Fruit fly (Drosophila melanogaster) whole organism, embryonic: ENCODE measurements around the gene drongo.

Experiments used
- BEAF-32 ChIP-seq: fragments of 200-800 bp; sonication (Bioruptor generic); optimal IDR thresholded peaks from 3 replicates; lab custom pipeline; 2017; ENCODE audit warnings: missing biosample characterization, missing genetic modification characterization, mild to moderate bottlenecking, moderate library complexity, missing genetic modification reagents
- Bdp1 ChIP-seq: fragments of 200-800 bp; sonication (Bioruptor generic); optimal IDR thresholded peaks from 3 replicates; lab custom pipeline; 2016; ENCODE audit warnings: missing biosample characterization, missing genetic modification characterization
- Bteb2 ChIP-seq: fragments of 200-800 bp; sonication (Bioruptor generic); optimal IDR thresholded peaks from 2 replicates; lab custom pipeline; 2016; ENCODE audit warnings: missing biosample characterization, missing genetic modification characterization
- CG12104 ChIP-seq: fragments of 200-800 bp; sonication (Bioruptor generic); optimal IDR thresholded peaks from 3 replicates; lab custom pipeline; 2016; ENCODE audit warnings: missing biosample characterization, missing genetic modification characterization
- CG12236 ChIP-seq: fragments of 200-800 bp; sonication (Bioruptor generic); optimal IDR thresholded peaks from 2 replicates; lab custom pipeline; 2016; ENCODE audit warnings: missing biosample characterization, missing genetic modification characterization
- CG14965 ChIP-seq: fragments of 200-800 bp; sonication (Bioruptor generic); optimal IDR thresholded peaks from 2 replicates; lab custom pipeline; 2016; ENCODE audit warnings: missing biosample characterization, missing genetic modification characterization, borderline replicate concordance
- CG16863 ChIP-seq: fragments of 200-800 bp; sonication (Bioruptor generic); optimal IDR thresholded peaks from 3 replicates; lab custom pipeline; 2016; ENCODE audit warnings: missing biosample characterization, missing genetic modification characterization
- CG17385 ChIP-seq: fragments of 200-800 bp; sonication (Bioruptor generic); optimal IDR thresholded peaks from 3 replicates; lab custom pipeline; 2018; ENCODE audit warnings: missing biosample characterization, mild to moderate bottlenecking, missing genetic modification characterization
- CG17612 ChIP-seq: fragments of 200-800 bp; sonication (Bioruptor generic); IDR thresholded peaks from 2 replicates; pipeline ENCODE4 v1.3.6; 2022; ENCODE audit warnings: missing biosample characterization, missing genetic modification characterization
- CG17802 ChIP-seq: fragments of 200-800 bp; sonication (Bioruptor generic); optimal IDR thresholded peaks from 2 replicates; lab custom pipeline; 2018; ENCODE audit warnings: missing biosample characterization, mild to moderate bottlenecking, missing genetic modification characterization, moderate library complexity
- CG2120 ChIP-seq: fragments of 200-800 bp; sonication (Bioruptor generic); optimal IDR thresholded peaks from 3 replicates; lab custom pipeline; 2016; ENCODE audit warnings: missing biosample characterization, missing genetic modification characterization
- CG34376 ChIP-seq: fragments of 200-800 bp; sonication (Bioruptor generic); optimal IDR thresholded peaks from 2 replicates; lab custom pipeline; 2018; ENCODE audit warnings: missing biosample characterization, mild to moderate bottlenecking, missing genetic modification characterization
- CG43689 ChIP-seq: fragments of 200-800 bp; sonication (Bioruptor generic); IDR thresholded peaks from 2 replicates; pipeline ENCODE4 v1.3.6; 2022; ENCODE audit warnings: missing biosample characterization, missing genetic modification characterization
- CG4707 ChIP-seq: fragments of 200-800 bp; sonication (Bioruptor generic); optimal IDR thresholded peaks from 2 replicates; lab custom pipeline; 2018; ENCODE audit warnings: missing biosample characterization, mild to moderate bottlenecking, missing genetic modification characterization, moderate library complexity
- CG5245 ChIP-seq: fragments of 200-800 bp; sonication (Bioruptor generic); optimal IDR thresholded peaks from 3 replicates; lab custom pipeline; 2016; ENCODE audit warnings: missing biosample characterization, missing genetic modification characterization
- CG6254 ChIP-seq: fragments of 200-800 bp; sonication (Bioruptor generic); optimal IDR thresholded peaks from 3 replicates; lab custom pipeline; 2017; ENCODE audit warnings: mild to moderate bottlenecking, missing biosample characterization, missing genetic modification reagents, missing genetic modification characterization
- CG9797 ChIP-seq: fragments of 200-800 bp; sonication (Bioruptor generic); optimal IDR thresholded peaks from 3 replicates; lab custom pipeline; 2018; ENCODE audit warnings: missing biosample characterization, mild to moderate bottlenecking, missing genetic modification characterization
- CTCF ChIP-seq: fragments of 200-800 bp; sonication (Bioruptor generic); optimal IDR thresholded peaks from 2 replicates; lab custom pipeline; 2017; ENCODE audit warnings: missing biosample characterization, mild to moderate bottlenecking, missing genetic modification characterization, moderate library complexity
- Dp ChIP-seq: fragments of 200-800 bp; sonication (Bioruptor generic); optimal IDR thresholded peaks from 2 replicates; lab custom pipeline; 2018; ENCODE audit warnings: missing biosample characterization, mild to moderate bottlenecking, missing genetic modification characterization, moderate library complexity
- Ets65A ChIP-seq: fragments of 200-800 bp; sonication (Bioruptor generic); peaks from one replicate; lab custom pipeline; 2016; ENCODE audit warnings: missing biosample characterization, missing genetic modification characterization
- Fer2 ChIP-seq: fragments of 200-800 bp; sonication (Bioruptor generic); optimal IDR thresholded peaks from 2 replicates; lab custom pipeline; 2018; ENCODE audit warnings: missing biosample characterization, mild to moderate bottlenecking, missing genetic modification characterization, moderate library complexity
- Hmr ChIP-seq: fragments of 200-800 bp; sonication (Bioruptor generic); optimal IDR thresholded peaks from 3 replicates; lab custom pipeline; 2017; ENCODE audit warnings: mild to moderate bottlenecking, missing biosample characterization, missing genetic modification reagents, missing genetic modification characterization
- Hsf ChIP-seq: fragments of 200-800 bp; sonication (Bioruptor generic); optimal IDR thresholded peaks from 3 replicates; lab custom pipeline; 2016; ENCODE audit warnings: missing biosample characterization, missing genetic modification characterization
- Lhr ChIP-seq: fragments of 200-800 bp; sonication (Bioruptor generic); optimal IDR thresholded peaks from 3 replicates; lab custom pipeline; 2017; ENCODE audit warnings: mild to moderate bottlenecking, missing biosample characterization, missing genetic modification reagents, missing genetic modification characterization
- Med ChIP-seq: fragments of 200-800 bp; sonication (Bioruptor generic); peaks from one replicate; lab custom pipeline; 2016; ENCODE audit warnings: missing biosample characterization, missing genetic modification characterization, mild to moderate bottlenecking, inconsistent platforms, moderate library complexity
- PHDP ChIP-seq: fragments of 200-800 bp; sonication (Bioruptor generic); optimal IDR thresholded peaks from 3 replicates; lab custom pipeline; 2018; ENCODE audit warnings: missing biosample characterization, mild to moderate bottlenecking, missing genetic modification characterization, moderate library complexity
- Side ChIP-seq: fragments of 200-800 bp; sonication (Bioruptor generic); optimal IDR thresholded peaks from 2 replicates; lab custom pipeline; 2016; ENCODE audit warnings: missing biosample characterization, missing genetic modification characterization
- az2 ChIP-seq: fragments of 200-800 bp; sonication (Bioruptor generic); optimal IDR thresholded peaks from 3 replicates; lab custom pipeline; 2016; ENCODE audit warnings: missing biosample characterization, missing genetic modification characterization
- chif ChIP-seq, 2 experiments: fragments of 200-800 bp; sonication (Bioruptor generic); optimal IDR thresholded peaks; 3 replicates each; lab custom pipeline; 2016; ENCODE audit warnings: missing biosample characterization in 2 of 2, missing genetic modification characterization in 2 of 2
- ci ChIP-seq: fragments of 200-800 bp; sonication (Bioruptor generic); IDR thresholded peaks from 3 replicates; pipeline ENCODE4 v1.3.6; 2022; ENCODE audit warnings: missing biosample characterization, missing genetic modification characterization
- dysf ChIP-seq: fragments of 200-800 bp; sonication (Bioruptor generic); IDR thresholded peaks from 3 replicates; pipeline ENCODE4 v1.3.6; 2022; ENCODE audit warnings: missing biosample characterization, missing genetic modification characterization
- eve ChIP-seq, 2 experiments: fragments of >200 bp; optimal IDR thresholded peaks; 2 replicates each; lab custom pipeline; 2017; ENCODE audit warnings: missing biosample characterization in 2 of 2, missing genetic modification characterization in 2 of 2
- gem ChIP-seq: fragments of 200-800 bp; sonication (Bioruptor generic); optimal IDR thresholded peaks from 2 replicates; lab custom pipeline; 2019; ENCODE audit warnings: missing biosample characterization, mild to moderate bottlenecking, missing genetic modification characterization, moderate library complexity
- grau ChIP-seq: fragments of 200-800 bp; optimal IDR thresholded peaks from 3 replicates; lab custom pipeline; 2019; ENCODE audit warnings: missing biosample characterization, mild to moderate bottlenecking, missing genetic modification characterization, moderate library complexity
- gsb ChIP-seq: fragments of 200-800 bp; sonication (Bioruptor generic); IDR thresholded peaks from 2 replicates; pipeline ENCODE4 v1.3.6; 2022; ENCODE audit warnings: missing biosample characterization, missing genetic modification characterization
- lmd ChIP-seq: fragments of 200-800 bp; sonication (Bioruptor generic); IDR thresholded peaks from 2 replicates; pipeline ENCODE4 v1.3.6; 2022; ENCODE audit warnings: missing biosample characterization, missing genetic modification characterization
- maf-S ChIP-seq: fragments of 200-800 bp; sonication (Bioruptor generic); optimal IDR thresholded peaks from 2 replicates; lab custom pipeline; 2016; ENCODE audit warnings: missing biosample characterization, missing genetic modification characterization
- nerfin-1 ChIP-seq: fragments of 200-800 bp; sonication (Bioruptor generic); optimal IDR thresholded peaks from 3 replicates; lab custom pipeline; 2019; ENCODE audit warnings: missing biosample characterization, mild to moderate bottlenecking, missing genetic modification characterization, moderate library complexity
- onecut ChIP-seq: fragments of 200-800 bp; sonication (Bioruptor generic); IDR thresholded peaks from 2 replicates; pipeline ENCODE4 v1.3.6; 2022; ENCODE audit warnings: missing biosample characterization, missing genetic modification characterization
- phol ChIP-seq: fragments of 200-800 bp; sonication (Bioruptor generic); optimal IDR thresholded peaks from 3 replicates; lab custom pipeline; 2018; ENCODE audit warnings: missing biosample characterization, mild to moderate bottlenecking, missing genetic modification characterization, moderate library complexity
- sens ChIP-seq: fragments of 200-800 bp; sonication (Bioruptor generic); peaks from one replicate; lab custom pipeline; 2016; ENCODE audit warnings: missing biosample characterization, missing genetic modification characterization
- sima ChIP-seq: fragments of 200-800 bp; sonication (Bioruptor generic); optimal IDR thresholded peaks from 2 replicates; lab custom pipeline; 2016; ENCODE audit warnings: missing biosample characterization, missing genetic modification characterization
- so ChIP-seq: fragments of 200-800 bp; sonication (Bioruptor generic); IDR thresholded peaks from 3 replicates; pipeline ENCODE4 v1.3.6; 2022; ENCODE audit warnings: missing biosample characterization, missing genetic modification characterization
- tio ChIP-seq: fragments of 200-800 bp; sonication (Bioruptor generic); optimal IDR thresholded peaks from 2 replicates; lab custom pipeline; 2017; ENCODE audit warnings: missing biosample characterization, missing genetic modification characterization, inconsistent platforms
- vvl ChIP-seq: fragments of 200-800 bp; sonication (Bioruptor generic); IDR thresholded peaks from 2 replicates; pipeline ENCODE4 v1.3.6; 2022; ENCODE audit warnings: missing biosample characterization, missing genetic modification characterization
- zen ChIP-seq: fragments of 200-800 bp; sonication (Bioruptor generic); optimal IDR thresholded peaks from 3 replicates; lab custom pipeline; 2018; ENCODE audit warnings: missing biosample characterization, mild to moderate bottlenecking, missing genetic modification characterization, moderate library complexity
- zf30C ChIP-seq: fragments of 200-800 bp; sonication (Bioruptor generic); optimal IDR thresholded peaks from 3 replicates; lab custom pipeline; 2018; ENCODE audit warnings: missing biosample characterization, mild to moderate bottlenecking, missing genetic modification characterization

Gene drongo

DNA sequence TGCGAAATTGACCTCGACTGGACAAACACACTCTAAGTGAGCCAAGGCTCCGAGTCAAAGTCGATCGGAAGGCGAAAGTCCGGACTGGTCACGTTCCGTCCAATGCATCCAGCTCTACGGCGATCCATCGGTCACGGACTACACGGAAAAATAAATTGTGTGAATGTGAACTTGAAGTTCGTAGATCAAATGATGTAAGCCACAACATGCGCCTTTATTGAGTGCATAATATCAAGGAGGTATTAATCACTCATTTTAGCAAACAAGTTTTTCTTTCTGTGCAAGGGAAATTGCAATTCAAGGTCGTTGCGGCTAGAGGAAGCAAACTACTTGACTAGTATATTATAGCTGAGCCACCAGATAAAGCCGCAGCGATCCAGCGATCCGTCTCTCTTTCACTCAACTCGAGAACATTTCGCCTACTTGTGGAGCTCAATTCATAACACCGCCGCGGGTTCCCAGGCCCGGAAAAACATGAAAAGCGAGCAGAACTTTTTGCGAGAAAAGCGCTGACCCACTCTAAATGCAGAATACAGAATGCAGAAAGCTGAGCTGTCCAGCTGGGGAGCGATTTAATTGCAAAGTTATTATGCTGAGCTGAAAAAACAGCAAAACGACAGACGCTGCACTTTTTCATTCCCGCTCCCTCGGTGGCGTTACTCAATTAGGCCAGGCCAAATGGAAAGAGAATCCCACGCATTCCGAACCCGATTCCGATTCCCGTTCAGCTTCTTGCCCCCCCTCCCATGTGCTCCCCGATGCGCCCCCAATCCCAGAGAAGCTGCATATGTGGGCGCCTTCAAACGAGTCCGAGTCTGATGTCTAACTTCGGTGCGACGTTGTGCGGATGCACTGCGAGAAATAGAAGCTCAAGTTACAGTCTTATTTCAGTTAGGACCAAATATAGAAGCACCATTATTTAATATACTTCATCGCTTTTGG lies 6.8 kb downstream of the drongo start (continued):
- peak; percentile 3 for TF ChIP-seq zf30C (GFP tag; lab: Kevin White, UChicago)
- TF ChIP-seq vvl (GFP tag; lab: Robert Waterston, UW): 0 out of 2 replicates have a peak, but pooled peaks have one; percentile 15
- no peak for TF ChIP-seq Lhr (GFP tag; lab: Kevin White, UChicago)
- no peak for TF ChIP-seq BEAF-32
- peak; percentile 6; the same call in 1 of the 3 replicates for TF ChIP-seq so
- TF ChIP-seq ci (GFP tag; lab: Robert Waterston, UW): peak; percentile 62; the same call in 2 of the 3 replicates
- TF ChIP-seq, all 482 proteins: peak for 13

DNA sequence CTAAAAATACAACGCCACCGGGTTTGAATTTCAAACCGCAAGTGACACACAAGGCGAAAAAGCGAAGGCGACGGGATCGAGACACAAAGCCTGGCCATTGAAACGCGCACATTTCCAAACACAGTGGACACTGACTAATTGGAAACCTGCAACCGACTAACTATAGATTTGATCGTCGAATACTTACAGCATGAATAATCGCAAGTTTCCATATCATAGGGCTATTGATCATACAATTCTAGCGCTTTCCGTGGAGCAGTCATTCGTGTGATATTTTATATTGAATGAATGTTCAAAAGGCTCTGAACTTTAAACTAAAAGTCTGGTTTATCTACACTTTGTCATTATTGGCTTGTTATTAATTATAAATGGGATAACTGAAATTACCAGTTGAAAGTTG lies 7.6 kb downstream of the drongo start:
- peak; percentile 11 for TF ChIP-seq gem (tag; lab: Kevin White, UChicago)
- peak; percentile 5 for TF ChIP-seq PHDP (tag; lab: Kevin White, UChicago)
- peak; percentile 7 for TF ChIP-seq tio (GFP tag; lab: Kevin White, UChicago)
- TF ChIP-seq zen (tag; lab: Kevin White, UChicago): no peak
- TF ChIP-seq Hsf: no peak
- TF ChIP-seq Hmr: peak; percentile 5
- TF ChIP-seq grau: peak; percentile 36
- peak; percentile 13 for TF ChIP-seq CG2120 (GFP tag; lab: Kevin White, UChicago)
- TF ChIP-seq sens (GFP tag; lab: Kevin White, UChicago): peak; percentile 28
- no peak for TF ChIP-seq CG17385
- no peak for TF ChIP-seq CG16863
- no peak for TF ChIP-seq CG6254
- peak; percentile 21 for TF ChIP-seq Med (GFP tag; lab: Kevin White, UChicago)
- peak; percentile 2 for TF ChIP-seq Ets65A (GFP tag; lab: Kevin White, UChicago)

DNA sequence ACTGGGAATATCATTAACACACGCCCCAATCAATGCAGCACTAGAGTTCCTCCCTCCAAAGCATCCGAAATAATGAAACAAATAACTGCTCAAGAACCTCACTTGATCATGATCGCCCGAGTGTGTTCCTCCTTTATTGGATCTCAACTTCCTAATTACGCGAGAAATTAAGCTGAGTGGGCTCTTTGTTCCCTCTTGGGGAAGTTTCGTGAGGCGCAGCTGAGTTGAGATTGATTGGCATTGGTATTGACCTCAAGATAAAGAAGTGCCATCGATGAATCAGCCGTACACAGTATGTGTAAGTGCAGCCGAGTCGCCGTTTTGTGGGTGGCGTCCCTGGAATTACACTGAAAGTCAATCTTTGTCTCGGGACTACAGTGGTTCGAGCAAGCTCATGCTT lies 8.0 kb downstream of the drongo start:
- no peak for TF ChIP-seq CG34376
- TF ChIP-seq CG17802 (tag; lab: Kevin White, UChicago): no peak
- TF ChIP-seq CG4707 (GFP tag; lab: Kevin White, UChicago): no peak
- no peak for TF ChIP-seq phol
- no peak for TF ChIP-seq Lhr (GFP tag; lab: Kevin White, UChicago)
- no peak for TF ChIP-seq lmd (GFP tag; lab: Robert Waterston, UW)
- TF ChIP-seq maf-S (GFP tag; lab: Kevin White, UChicago): no peak
- no peak for TF ChIP-seq CG5245
- TF ChIP-seq CG12236 (GFP tag; lab: Kevin White, UChicago): no peak

DNA sequence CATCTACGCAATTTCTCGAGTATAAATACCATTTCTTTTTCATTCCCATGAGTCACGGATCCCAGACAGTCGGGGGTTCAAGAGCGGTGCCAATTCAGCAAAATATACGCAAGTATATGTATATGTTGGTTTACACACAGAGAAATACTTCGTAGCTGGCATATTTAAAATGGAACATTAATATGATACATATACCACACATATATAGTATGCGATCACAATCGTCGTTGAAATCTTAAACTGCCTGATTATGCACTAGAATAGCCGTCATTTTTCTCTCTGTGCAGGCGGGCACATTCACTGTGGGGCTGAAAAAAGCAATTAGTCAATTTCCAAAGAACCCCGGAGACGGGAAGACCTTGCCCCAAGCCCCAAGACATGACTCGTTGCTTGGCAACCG lies 9.2 kb downstream of the drongo start:
- peak; percentile 44 for TF ChIP-seq Bdp1
- TF ChIP-seq CG43689: peak; percentile 48; the same call in 1 of the 2 replicates
- no peak for TF ChIP-seq nerfin-1
- no peak for TF ChIP-seq eve (GFP tag; optimal IDR thresholded peaks at IDR 0.05; lab: Kevin White, UChicago)
- no peak for TF ChIP-seq sima (GFP tag; lab: Kevin White, UChicago)
- no peak for TF ChIP-seq Dp (GFP tag; lab: Kevin White, UChicago)
- no peak for TF ChIP-seq CG14965
- no peak for TF ChIP-seq CTCF (GFP tag; lab: Kevin White, UChicago)
- no peak for TF ChIP-seq Side
- peak; percentile 62 for TF ChIP-seq az2
- TF ChIP-seq Fer2 (tag; lab: Kevin White, UChicago): peak; percentile 47
- TF ChIP-seq onecut: peak; percentile 32; the same call in 1 of the 2 replicates
- TF ChIP-seq CG17612 (GFP tag; lab: Robert Waterston, UW): peak; percentile 55; the same call in 1 of the 2 replicates
- peak; percentile 31 for TF ChIP-seq Bteb2 (GFP tag; lab: Kevin White, UChicago)
- TF ChIP-seq CG12104 (GFP tag; lab: Kevin White, UChicago): peak; percentile 30
- TF ChIP-seq chif (GFP tag; optimal IDR thresholded peaks at IDR 0.05; lab: Kevin White, UChicago): peak; percentile 57 to 83
- TF ChIP-seq CG9797: no peak
- TF ChIP-seq dysf (GFP tag; lab: Robert Waterston, UW): peak; percentile 86
- TF ChIP-seq gsb (GFP tag; lab: Robert Waterston, UW): peak; percentile 71; the same call in 1 of the 2 replicates
